Worm (Caenorhabditis elegans): ENCODE results near the gene rap-3.

rap-3 gene

DNA sequence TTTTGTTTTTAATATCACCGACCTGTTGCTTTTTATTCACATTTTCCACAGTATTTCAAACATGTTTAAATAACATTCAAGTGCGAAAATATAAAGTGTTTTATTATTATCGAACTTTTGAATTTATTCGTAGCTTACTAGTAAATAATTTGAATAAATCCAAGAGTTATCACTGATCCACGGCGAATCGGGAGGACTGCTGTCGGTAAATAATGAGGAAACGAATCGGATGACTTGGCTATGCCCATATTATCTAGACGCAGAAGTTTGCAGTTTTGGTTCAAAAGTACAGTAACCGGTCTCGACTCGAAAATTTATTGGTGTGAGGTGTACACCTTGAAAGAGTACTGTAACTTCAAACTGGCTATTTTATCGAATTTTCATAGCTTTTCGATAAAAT is 20.5 kb upstream of the rap-3 start:
- TF ChIP-seq nhr-6 (tag; optimal IDR thresholded peaks at IDR 0.05) (no peak), aha-1 (tag) (no peak), nhr-25 (tag; optimal IDR thresholded peaks at IDR 0.05; ENCODE audit: borderline replicate concordance, insufficient read depth) (no peak), ceh-62 (tag; optimal IDR thresholded peaks at IDR 0.05) (no peak), Y48G9A.11 (GFP tag; IDR thresholded peaks at IDR 0.05) (no peak), ztf-7 (tag; optimal IDR thresholded peaks at IDR 0.05) (no peak), dpl-1 (GFP tag; optimal IDR thresholded peaks at IDR 0.05) (no peak), ctbp-1 (GFP tag; IDR thresholded peaks at IDR 0.05) (no peak), lin-29 (GFP tag; IDR thresholded peaks at IDR 0.05) (no peak), nhr-11 (tag; optimal IDR thresholded peaks at IDR 0.05) (no peak), R02D3.7 (tag; optimal IDR thresholded peaks at IDR 0.05) (no peak), ceh-44 (GFP tag; IDR thresholded peaks at IDR 0.05) (no peak)

- TF ChIP-seq ces-1 (GFP tag; optimal IDR thresholded peaks at IDR 0.05), result no peak
Observed at ce11 chrIV:11159886-11160285, 17.2 kb upstream of the rap-3 start, which contains the start of gene mboa-4. TSS of gene mboa-4 (minus strand) at chrIV:11159986.

DNA sequence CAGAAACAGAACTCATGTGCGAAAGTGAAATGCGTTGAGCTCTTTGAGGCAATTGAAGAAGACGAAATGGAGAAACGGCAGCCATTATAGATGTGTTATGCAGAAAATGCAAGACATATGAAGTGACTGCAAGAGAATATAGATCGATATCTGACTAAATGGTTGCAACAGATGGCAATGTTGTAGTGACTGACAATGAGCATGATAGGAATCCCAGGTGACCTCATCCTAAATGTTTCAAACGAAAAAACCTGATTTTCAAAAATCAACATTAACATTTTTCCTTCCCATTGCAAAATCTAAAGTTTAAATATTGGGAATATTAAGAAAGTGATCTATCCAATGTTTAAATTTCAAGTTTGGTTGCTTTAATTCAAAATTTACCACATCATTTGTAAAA is 16.4 kb upstream of the rap-3 start, which contains the start of gene C08F8.15:
Gene C08F8.15 (minus strand): TSS at position 101 of the 400 bp plus-strand sequence.
- TF ChIP-seq T26A8.4 (GFP tag; IDR thresholded peaks at IDR 0.05), result no peak
- TF ChIP-seq aha-1 (tag), result no peak
- no peak for TF ChIP-seq nhr-25 (tag; optimal IDR thresholded peaks at IDR 0.05; ENCODE audit: borderline replicate concordance, insufficient read depth)
- TF ChIP-seq rbr-2 (tag; optimal IDR thresholded peaks at IDR 0.05), result no peak
- no peak for TF ChIP-seq duxl-1 (tag; optimal IDR thresholded peaks at IDR 0.05; ENCODE audit: poor library complexity)

- TF ChIP-seq lin-39 (tag; optimal IDR thresholded peaks at IDR 0.05), result no peak
- no peak for TF ChIP-seq zip-2 (tag; optimal IDR thresholded peaks at IDR 0.05)
- TF ChIP-seq nhr-237 (tag; optimal IDR thresholded peaks at IDR 0.05), result no peak
- TF ChIP-seq fkh-10 (GFP tag; optimal IDR thresholded peaks at IDR 0.05), result no peak
- no peak for TF ChIP-seq ceh-62 (tag; optimal IDR thresholded peaks at IDR 0.05)
- TF ChIP-seq F49E8.2 (tag; optimal IDR thresholded peaks at IDR 0.05; ENCODE audit: borderline replicate concordance), result no peak
- TF ChIP-seq vab-7 (GFP tag; IDR thresholded peaks at IDR 0.05), result no peak
- TF ChIP-seq dmd-6 (GFP tag; IDR thresholded peaks at IDR 0.05), result no peak
- TF ChIP-seq ztf-11 (tag; optimal IDR thresholded peaks at IDR 0.05), result no peak
- no peak for TF ChIP-seq aha-1 (tag)
- TF ChIP-seq nhr-102 (tag; optimal IDR thresholded peaks at IDR 0.05), result no peak
- TF ChIP-seq ZK546.5 (tag; optimal IDR thresholded peaks at IDR 0.05), result no peak
- no peak for TF ChIP-seq Y5F2A.4 (GFP tag; optimal IDR thresholded peaks at IDR 0.05)
- no peak for TF ChIP-seq dve-1 (tag; optimal IDR thresholded peaks at IDR 0.05; ENCODE audit: insufficient read depth)
- no peak for TF ChIP-seq unc-62 (GFP tag; optimal IDR thresholded peaks at IDR 0.05 in 1 of 2)
- TF ChIP-seq unc-62 (tag; optimal IDR thresholded peaks at IDR 0.05), result no peak
- TF ChIP-seq skn-1 (tag; optimal IDR thresholded peaks at IDR 0.05), result no peak
- no peak for TF ChIP-seq attf-4 (tag; optimal IDR thresholded peaks at IDR 0.05)
- TF ChIP-seq zip-11 (GFP tag; IDR thresholded peaks at IDR 0.05), result no peak
- TF ChIP-seq madf-5 (GFP tag; IDR thresholded peaks at IDR 0.05), result no peak
- no peak for TF ChIP-seq nhr-77 (tag; optimal IDR thresholded peaks at IDR 0.05)
Observed at ce11 chrIV:11162451-11162850, 14.6 kb upstream of the rap-3 start, which contains the start of gene fbxb-9. TSS of gene fbxb-9 (minus strand) at chrIV:11162551.

DNA sequence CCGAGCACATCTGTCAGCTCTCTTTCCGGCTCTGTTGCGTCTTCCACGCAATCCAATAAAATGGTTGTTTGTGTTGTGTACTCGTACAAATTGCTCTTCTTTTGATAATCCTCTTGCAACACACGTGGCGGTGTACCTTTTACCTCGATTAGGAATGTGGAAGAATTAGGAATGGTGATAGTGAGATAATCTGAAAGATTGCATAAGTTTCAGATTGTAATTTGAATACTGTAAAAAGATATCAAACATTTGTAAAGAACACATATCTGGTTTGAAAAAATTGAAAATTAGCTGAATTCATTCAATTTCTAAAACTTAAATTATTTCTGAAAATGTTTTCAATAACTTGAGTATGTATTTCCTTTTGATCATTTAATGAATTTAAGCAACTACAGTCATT is 12.2 kb upstream of the rap-3 start, which contains the start of gene C08F8.6:
Gene C08F8.6 (minus strand): TSS at position 101 of the 400 bp plus-strand sequence.
- TF ChIP-seq nhr-102 (tag; optimal IDR thresholded peaks at IDR 0.05), result no peak
- TF ChIP-seq unc-62 (GFP tag; optimal IDR thresholded peaks at IDR 0.05 in 1 of 2), result no peak
- TF ChIP-seq unc-62 (tag; optimal IDR thresholded peaks at IDR 0.05), result no peak
- TF ChIP-seq ces-1 (GFP tag; optimal IDR thresholded peaks at IDR 0.05), result no peak
- TF ChIP-seq daf-12 (tag; optimal IDR thresholded peaks at IDR 0.05), result no peak
- TF ChIP-seq nhr-42 (GFP tag; IDR thresholded peaks at IDR 0.05), result no peak
- no peak for TF ChIP-seq dmd-8 (GFP tag; IDR thresholded peaks at IDR 0.05)
